Fruit fly (Drosophila melanogaster) whole organism, wandering third instar larva: Measurements from ENCODE around the gene heix.

ENCODE experiments used
- Abd-B ChIP-seq: fragments of >200 bp; optimal IDR thresholded peaks from 2 replicates; lab custom pipeline; 2017; ENCODE audit warnings: missing biosample characterization, missing genetic modification characterization
- CG32264 ChIP-seq: fragments of 200-800 bp; sonication (Bioruptor generic); optimal IDR thresholded peaks from 2 replicates; lab custom pipeline; 2016; ENCODE audit warnings: missing biosample characterization, missing genetic modification characterization
- Dfd ChIP-seq: fragments of >200 bp; optimal IDR thresholded peaks from 2 replicates; lab custom pipeline; 2017; ENCODE audit warnings: missing biosample characterization, missing genetic modification characterization
- Dif ChIP-seq: fragments of 200-275, 200-300 bp; sonication (Bioruptor generic); optimal IDR thresholded peaks from 2 replicates; lab custom pipeline; 2018; ENCODE audit warnings: missing biosample characterization, missing genetic modification characterization; ENCODE audit not compliant: partially characterized antibody
- GATAd ChIP-seq: sonication (Bioruptor generic); optimal IDR thresholded peaks from 2 replicates; lab custom pipeline; 2016; ENCODE audit warnings: missing biosample characterization, missing genetic modification characterization
- HLH106 ChIP-seq: fragments of 200-800 bp; optimal IDR thresholded peaks from 3 replicates; lab custom pipeline; 2019; ENCODE audit warnings: missing biosample characterization, mild to moderate bottlenecking, missing genetic modification characterization, moderate library complexity
- Hr78 ChIP-seq: fragments of >200 bp; optimal IDR thresholded peaks from 2 replicates; lab custom pipeline; 2017; ENCODE audit warnings: missing biosample characterization, missing genetic modification characterization
- Hr83 ChIP-seq: fragments of 200-300 bp; sonication (Bioruptor generic); optimal IDR thresholded peaks from 2 replicates; lab custom pipeline; 2016; ENCODE audit warnings: missing biosample characterization, mild to moderate bottlenecking, missing genetic modification characterization, moderate library complexity; ENCODE audit not compliant: poor library complexity, severe bottlenecking
- Mio ChIP-seq: sonication (Bioruptor generic); optimal IDR thresholded peaks from 2 replicates; lab custom pipeline; 2016; ENCODE audit warnings: missing biosample characterization, missing genetic modification characterization
- Myc ChIP-seq: fragments of >200 bp; optimal IDR thresholded peaks from 2 replicates; lab custom pipeline; 2017
- N ChIP-seq: fragments of >200 bp; optimal IDR thresholded peaks from 2 replicates; lab custom pipeline; 2018; ENCODE audit warnings: missing biosample characterization, missing external identifiers, missing genetic modification characterization
- OdsH ChIP-seq: fragments of 200-800 bp; sonication (Bioruptor generic); optimal IDR thresholded peaks from 2 replicates; lab custom pipeline; 2016; ENCODE audit warnings: missing biosample characterization, mild to moderate bottlenecking, missing genetic modification characterization
- Rel ChIP-seq, 2 experiments: fragments of 200-800 bp; sonication (Bioruptor generic) in 1 of 2; optimal IDR thresholded peaks; 2 replicates in 1 of 2; 3 replicates in 1 of 2; lab custom pipeline; 2016 to 2019; ENCODE audit warnings: mild to moderate bottlenecking in 2 of 2, missing biosample characterization in 2 of 2, missing genetic modification characterization in 2 of 2, moderate library complexity in 1 of 2
- Sp1 ChIP-seq: fragments of 200-800 bp; sonication (Bioruptor generic); optimal IDR thresholded peaks from 3 replicates; lab custom pipeline; 2019; ENCODE audit warnings: missing biosample characterization, mild to moderate bottlenecking, missing genetic modification characterization, moderate library complexity
- Vsx2 ChIP-seq: fragments of 200-300, 225-300 bp; sonication (Bioruptor generic); optimal IDR thresholded peaks from 2 replicates; lab custom pipeline; 2018; ENCODE audit warnings: missing biosample characterization, missing genetic modification characterization; ENCODE audit not compliant: partially characterized antibody
- br ChIP-seq: fragments of 200-800 bp; sonication (Bioruptor generic); optimal IDR thresholded peaks from 2 replicates; lab custom pipeline; 2016; ENCODE audit warnings: missing biosample characterization, missing genetic modification characterization
- brk ChIP-seq: fragments of 200-800 bp; sonication (Bioruptor generic); optimal IDR thresholded peaks from 2 replicates; lab custom pipeline; 2016; ENCODE audit warnings: missing biosample characterization, mild to moderate bottlenecking, missing genetic modification characterization
- dl ChIP-seq, 2 experiments: fragments of 175-275, 200-275 bp in 1 of 2; fragments of 200-275 bp in 1 of 2; sonication (Bioruptor generic); optimal IDR thresholded peaks; lab custom pipeline; 2018; ENCODE audit warnings: mild to moderate bottlenecking in 2 of 2, missing biosample characterization in 2 of 2, missing genetic modification characterization in 2 of 2, moderate library complexity in 2 of 2; ENCODE audit not compliant: partially characterized antibody in 2 of 2, insufficient read depth in 1 of 2
- foxo ChIP-seq, 2 experiments: fragments of 200-800 bp; sonication (Bioruptor generic); optimal IDR thresholded peaks; 2 replicates in 1 of 2; 3 replicates in 1 of 2; lab custom pipeline; 2016 to 2017; ENCODE audit warnings: missing biosample characterization in 2 of 2, missing genetic modification characterization in 2 of 2
- fru ChIP-seq: fragments of 200-800 bp; sonication (Bioruptor generic); optimal IDR thresholded peaks from 3 replicates; lab custom pipeline; 2016; ENCODE audit warnings: missing biosample characterization, mild to moderate bottlenecking, missing genetic modification characterization
- h ChIP-seq: fragments of 200-800 bp; sonication (Bioruptor generic); optimal IDR thresholded peaks from 3 replicates; lab custom pipeline; 2016; ENCODE audit warnings: missing biosample characterization, mild to moderate bottlenecking, missing genetic modification characterization
- jim ChIP-seq: fragments of 175-275, 200-325 bp; sonication (Bioruptor generic); optimal IDR thresholded peaks from 2 replicates; lab custom pipeline; 2016; ENCODE audit warnings: missing biosample characterization, mild to moderate bottlenecking, missing genetic modification characterization
- lola ChIP-seq: fragments of >200 bp; optimal IDR thresholded peaks from 2 replicates; lab custom pipeline; 2017; ENCODE audit warnings: missing biosample characterization, missing genetic modification characterization
- pan ChIP-seq: fragments of >200 bp; optimal IDR thresholded peaks from 2 replicates; lab custom pipeline; 2017
- psq ChIP-seq: fragments of 200-800 bp; sonication (Bioruptor generic); optimal IDR thresholded peaks from 3 replicates; lab custom pipeline; 2017; ENCODE audit warnings: missing biosample characterization, mild to moderate bottlenecking, missing genetic modification characterization, moderate library complexity
- rgr ChIP-seq: fragments of 200-800 bp; sonication (Bioruptor generic); optimal IDR thresholded peaks from 3 replicates; lab custom pipeline; 2016; ENCODE audit warnings: missing biosample characterization, mild to moderate bottlenecking, missing genetic modification characterization
- sage ChIP-seq: fragments of 200-800 bp; sonication (Bioruptor generic); optimal IDR thresholded peaks from 2 replicates; lab custom pipeline; 2016; ENCODE audit warnings: missing biosample characterization, mild to moderate bottlenecking, missing genetic modification characterization
- tai ChIP-seq: sonication (Bioruptor generic); optimal IDR thresholded peaks from 2 replicates; lab custom pipeline; 2016; ENCODE audit warnings: missing biosample characterization, missing genetic modification characterization
- usp ChIP-seq: fragments of >200 bp; optimal IDR thresholded peaks from 2 replicates; lab custom pipeline; 2017; ENCODE audit warnings: missing biosample characterization, missing genetic modification characterization

The heix gene

dm6 chr2L:16323544-16323943 is 23.9 kb upstream of the heix start:
- TF ChIP-seq Hr83 (GFP tag; lab: Kevin White, UChicago): no peak
- peak; percentile 48 for TF ChIP-seq fru (GFP tag; lab: Kevin White, UChicago)

- no peak for TF ChIP-seq Dfd (GFP tag; lab: Kevin White, UChicago)
- no peak for TF ChIP-seq h (GFP tag; lab: Kevin White, UChicago)
- TF ChIP-seq br (GFP tag; lab: Kevin White, UChicago): peak; percentile 17
- TF ChIP-seq Rel (GFP tag; optimal IDR thresholded peaks at IDR 0.05; lab: Kevin White, UChicago): no peak
- peak; percentile 10 for TF ChIP-seq Rel (tag; optimal IDR thresholded peaks at IDR 0.05; lab: Kevin White, UChicago)
- TF ChIP-seq jim (GFP tag; lab: Kevin White, UChicago): no peak
- no peak for TF ChIP-seq Dif
- no peak for TF ChIP-seq lola (GFP tag; lab: Kevin White, UChicago)
- TF ChIP-seq tai: peak; percentile 23
- peak; percentile 36 for TF ChIP-seq rgr
- TF ChIP-seq brk (GFP tag; lab: Kevin White, UChicago): no peak
- TF ChIP-seq Mio (GFP tag; lab: Kevin White, UChicago): no peak
- TF ChIP-seq N (GFP tag; lab: Kevin White, UChicago): no peak
Observed at dm6 chr2L:16321872-16322631, 22.4 kb upstream of the heix start.

DNA sequence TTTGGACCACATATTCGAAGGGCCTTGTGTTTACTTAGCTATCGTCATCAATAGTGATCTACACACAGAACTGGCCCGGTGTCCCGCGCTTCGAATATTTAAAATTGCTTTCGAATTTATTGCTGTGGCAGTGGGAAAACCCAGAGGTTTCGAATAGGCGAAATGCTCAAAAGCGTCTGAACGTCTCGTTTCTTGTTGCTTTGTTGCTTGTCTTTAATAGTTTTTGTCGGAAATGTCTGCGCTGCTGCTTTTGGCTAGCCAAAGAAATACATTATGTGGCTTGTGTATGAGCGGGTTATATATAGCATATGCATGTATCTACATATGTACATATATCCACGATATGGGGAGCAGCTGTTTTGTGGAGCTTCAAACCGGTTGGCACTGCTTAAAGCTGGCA is 21.6 kb upstream of the heix start:
- no peak for TF ChIP-seq GATAd (GFP tag; lab: Kevin White, UChicago)
- no peak for TF ChIP-seq fru (GFP tag; lab: Kevin White, UChicago)
- no peak for TF ChIP-seq h (GFP tag; lab: Kevin White, UChicago)
- TF ChIP-seq Vsx2: no peak
- TF ChIP-seq psq (GFP tag; lab: Kevin White, UChicago): no peak
- no peak for TF ChIP-seq dl (GFP tag; optimal IDR thresholded peaks at IDR 0.05; lab: Kevin White, UChicago; ENCODE audit: insufficient read depth in 1 of 2, partially characterized antibody in 2 of 2)
- TF ChIP-seq N (GFP tag; lab: Kevin White, UChicago): no peak
- no peak for TF ChIP-seq Dfd (GFP tag; lab: Kevin White, UChicago)
- no peak for TF ChIP-seq Dif
- no peak for TF ChIP-seq foxo (GFP tag; optimal IDR thresholded peaks at IDR 0.05; lab: Kevin White, UChicago)
- TF ChIP-seq Rel (GFP tag; optimal IDR thresholded peaks at IDR 0.05; lab: Kevin White, UChicago): no peak
- TF ChIP-seq Rel (tag; optimal IDR thresholded peaks at IDR 0.05; lab: Kevin White, UChicago): no peak
- TF ChIP-seq pan: no peak
- no peak for TF ChIP-seq Sp1
- TF ChIP-seq CG32264 (GFP tag; lab: Kevin White, UChicago): no peak
- no peak for TF ChIP-seq usp (GFP tag; lab: Kevin White, UChicago)
- no peak for TF ChIP-seq Hr78 (GFP tag; lab: Kevin White, UChicago)

DNA sequence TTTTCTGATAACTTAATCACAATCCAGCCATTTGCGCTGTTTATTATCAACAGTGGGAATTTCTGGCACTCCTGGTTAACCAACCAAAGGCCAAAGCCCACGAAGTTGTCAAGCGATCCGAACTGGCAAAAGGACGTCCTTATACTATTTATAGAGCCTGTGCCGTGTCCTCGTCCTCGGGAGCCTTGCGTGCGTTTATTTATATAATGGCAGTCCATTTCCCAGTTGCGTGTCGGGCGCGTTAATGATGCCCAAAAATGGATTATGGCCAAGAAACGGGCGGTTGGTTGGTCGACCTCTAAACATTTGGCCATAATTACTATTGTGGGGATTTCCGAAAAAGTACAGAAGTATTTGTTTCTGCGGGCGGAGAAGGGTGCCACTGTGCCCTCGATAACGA is 20.8 kb upstream of the heix start:
- TF ChIP-seq pan: no peak
- TF ChIP-seq sage (GFP tag; lab: Kevin White, UChicago): no peak
- TF ChIP-seq Abd-B (GFP tag; lab: Kevin White, UChicago): no peak
- no peak for TF ChIP-seq Myc
- TF ChIP-seq HLH106 (tag; lab: Kevin White, UChicago): no peak
- no peak for TF ChIP-seq Rel (GFP tag; optimal IDR thresholded peaks at IDR 0.05; lab: Kevin White, UChicago)
- TF ChIP-seq Rel (tag; optimal IDR thresholded peaks at IDR 0.05; lab: Kevin White, UChicago): no peak
- TF ChIP-seq, all 38 proteins: peak for 0

DNA sequence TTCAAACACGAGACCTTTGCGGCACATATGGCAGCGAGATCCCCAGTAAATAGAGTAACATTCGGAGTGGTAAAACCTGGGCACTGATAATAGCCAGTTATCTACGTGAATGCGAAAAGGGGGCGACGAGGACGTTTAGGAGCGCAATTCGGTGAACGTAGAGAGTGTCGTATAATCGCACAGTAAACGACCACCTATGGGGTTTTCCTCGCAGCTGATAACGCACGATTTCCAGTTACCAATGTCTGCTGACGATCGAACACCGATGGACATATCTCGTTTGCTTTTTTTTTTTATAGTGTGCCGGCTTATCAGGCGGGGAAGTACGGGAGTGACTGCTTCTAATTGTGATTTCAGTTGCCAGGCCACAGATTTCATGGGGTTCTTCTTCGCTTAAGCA is 20.1 kb upstream of the heix start:
- TF ChIP-seq Hr83 (GFP tag; lab: Kevin White, UChicago) (peak; percentile 16), Rel (GFP tag; optimal IDR thresholded peaks at IDR 0.05; lab: Kevin White, UChicago) (no peak), Rel (tag; optimal IDR thresholded peaks at IDR 0.05; lab: Kevin White, UChicago) (peak; percentile 99), fru (GFP tag; lab: Kevin White, UChicago) (peak; percentile 93), h (GFP tag; lab: Kevin White, UChicago) (peak; percentile 11), OdsH (GFP tag; lab: Kevin White, UChicago) (no peak), Dif (no peak), dl (GFP tag; optimal IDR thresholded peaks at IDR 0.05; lab: Kevin White, UChicago; ENCODE audit: insufficient read depth in 1 of 2, partially characterized antibody in 2 of 2) (peak in 1 of 2 experiments; percentile 80)
